Fruit fly (Drosophila melanogaster): ENCODE measurements around the gene CG11977.
A peak's percentile ranks its signal among the peaks of the same experiment; 100 is the strongest.

Gene CG11977

dm6 chr3R:8992928-8993579 is 4.4 kb upstream of the CG11977 start, which contains the start of gene CG11975 (continued):
- TF ChIP-seq lmd (GFP tag; IDR thresholded peaks at IDR 0.05) (peak; percentile 70), ems (GFP tag; optimal IDR thresholded peaks at IDR 0.05) (peak; percentile 87), CG13894 (tag; optimal IDR thresholded peaks at IDR 0.05) (no peak), CG10431 (GFP tag; optimal IDR thresholded peaks at IDR 0.05) (no peak), Aef1 (GFP tag; IDR thresholded peaks at IDR 0.05) (peak; percentile 48; the same call in 2 of the 3 replicates), Antp (GFP tag; optimal IDR thresholded peaks at IDR 0.05) (peak; percentile 82), CG11696 (GFP tag; IDR thresholded peaks at IDR 0.05) (no peak), Mes4 (GFP tag; optimal IDR thresholded peaks at IDR 0.05) (peak; percentile 69), Elba2 (GFP tag; optimal IDR thresholded peaks at IDR 0.05) (no peak), lbe (GFP tag; optimal IDR thresholded peaks at IDR 0.05) (peak; percentile 70), CG6654 (GFP tag; optimal IDR thresholded peaks at IDR 0.05) (no peak), Hey (tag; optimal IDR thresholded peaks at IDR 0.05) (no peak), schlank (tag; optimal IDR thresholded peaks at IDR 0.05) (peak; percentile 37), Ada2b (GFP tag; IDR thresholded peaks at IDR 0.05) (peak; percentile 54; the same call in 1 of the 2 replicates), TFAM (GFP tag; optimal IDR thresholded peaks at IDR 0.05) (no peak), HLH3B (GFP tag; IDR thresholded peaks at IDR 0.05) (peak; percentile 25; the same call in 1 of the 2 replicates), Lhr (GFP tag; optimal IDR thresholded peaks at IDR 0.05) (peak; percentile 18), Dek (tag; optimal IDR thresholded peaks at IDR 0.05) (peak; percentile 57), CG3281 (GFP tag; optimal IDR thresholded peaks at IDR 0.05) (peak; percentile 76), hth (optimal IDR thresholded peaks at IDR 0.05) (no peak), NfI (GFP tag; optimal IDR thresholded peaks at IDR 0.05) (peak; percentile 68), oc (tag; optimal IDR thresholded peaks at IDR 0.05) (no peak), Dip3 (GFP tag; optimal IDR thresholded peaks at IDR 0.05) (peak; percentile 82), CG1792 (GFP tag; optimal IDR thresholded peaks at IDR 0.05) (peak; percentile 68), sc (optimal IDR thresholded peaks at IDR 0.05) (no peak), sc (GFP tag; optimal IDR thresholded peaks at IDR 0.05) (no peak), sens-2 (GFP tag; IDR thresholded peaks at IDR 0.05) (peak; percentile 48; the same call in 1 of the 2 replicates), sqz (GFP tag; optimal IDR thresholded peaks at IDR 0.05) (no peak), dan (GFP tag; IDR thresholded peaks at IDR 0.05) (no peak), CG17912 (GFP tag; optimal IDR thresholded peaks at IDR 0.05) (no peak), CG3995 (GFP tag; optimal IDR thresholded peaks at IDR 0.05) (peak; percentile 64), CG32772 (GFP tag; IDR thresholded peaks at IDR 0.05) (peak; percentile 71), CG4360 (GFP tag; IDR thresholded peaks at IDR 0.05) (no peak), Ets65A (GFP tag) (peak; percentile 99), CG6854 (GFP tag; optimal IDR thresholded peaks at IDR 0.05) (no peak), onecut (GFP tag; IDR thresholded peaks at IDR 0.05) (peak; percentile 85), grn (GFP tag; optimal IDR thresholded peaks at IDR 0.05) (no peak), Ssrp (tag; optimal IDR thresholded peaks at IDR 0.05) (peak; percentile 41), twi (tag; optimal IDR thresholded peaks at IDR 0.05) (peak; percentile 63), h (optimal IDR thresholded peaks at IDR 0.05) (no peak), jing (GFP tag; optimal IDR thresholded peaks at IDR 0.05) (no peak), Bdp1 (GFP tag; optimal IDR thresholded peaks at IDR 0.05) (peak; percentile 75), Eip74EF (GFP tag; optimal IDR thresholded peaks at IDR 0.05) (no peak), sr (GFP tag; IDR thresholded peaks at IDR 0.05) (no peak), Drgx (GFP tag; IDR thresholded peaks at IDR 0.05) (no peak; the same call in 1 of the 2 replicates), inv (GFP tag; IDR thresholded peaks at IDR 0.05; ENCODE audit: partially characterized antibody) (peak; percentile 63), yki (optimal IDR thresholded peaks at IDR 0.05) (no peak), CG6791 (GFP tag; IDR thresholded peaks at IDR 0.05; ENCODE audit: partially characterized antibody) (peak; percentile 65; the same call in 2 of the 3 replicates), CG18262 (tag; optimal IDR thresholded peaks at IDR 0.05) (peak; percentile 70), ranshi (GFP tag; IDR thresholded peaks at IDR 0.05) (0 out of 2 replicates have a peak, but pooled peaks have one; percentile 53), CG5245 (GFP tag; optimal IDR thresholded peaks at IDR 0.05) (peak; percentile 56), kah (GFP tag; optimal IDR thresholded peaks at IDR 0.05) (no peak)
